Worm (Caenorhabditis elegans): ENCODE measurements around the gene cct-6.

DNA sequence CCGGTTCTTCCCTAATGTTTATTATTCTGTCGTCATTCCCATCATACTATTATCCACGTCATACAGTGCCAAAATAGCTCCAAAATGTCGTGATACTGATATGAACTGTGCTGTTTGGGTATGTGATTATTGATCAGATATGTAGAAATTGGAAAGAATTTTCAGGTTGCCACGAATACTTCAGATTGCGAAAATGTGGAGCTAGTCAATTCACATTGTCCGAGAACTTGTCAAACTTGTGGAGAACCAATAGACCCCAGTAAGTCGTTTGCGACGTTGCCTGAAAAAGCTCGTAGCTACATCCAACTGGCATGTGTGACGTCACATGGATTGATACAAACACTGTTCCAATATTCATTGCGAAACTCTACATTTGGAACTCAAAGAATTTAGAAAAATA lies 29.0 kb upstream of the cct-6 start:
- TF ChIP-seq nhr-11 (tag; optimal IDR thresholded peaks at IDR 0.05) = no peak
- no peak for TF ChIP-seq mdl-1 (tag; optimal IDR thresholded peaks at IDR 0.05)
- TF ChIP-seq nhr-25 (tag; optimal IDR thresholded peaks at IDR 0.05; ENCODE audit: borderline replicate concordance, insufficient read depth) = no peak

Measured in whole organism, L4 larva.